Fruit fly (Drosophila melanogaster) whole organism, larva: ENCODE results near the gene if.

ENCODE experiments used
- noc ChIP-seq: fragments of 200-800 bp; sonication (Bioruptor generic); optimal IDR thresholded peaks from 3 replicates; lab custom pipeline; 2019; ENCODE audit warnings: missing biosample characterization, mild to moderate bottlenecking, missing genetic modification characterization, moderate library complexity

The if gene

dm6 chrX:16746824-16747223, 36.4 kb downstream of the if start:
- TF ChIP-seq noc = no peak

DNA sequence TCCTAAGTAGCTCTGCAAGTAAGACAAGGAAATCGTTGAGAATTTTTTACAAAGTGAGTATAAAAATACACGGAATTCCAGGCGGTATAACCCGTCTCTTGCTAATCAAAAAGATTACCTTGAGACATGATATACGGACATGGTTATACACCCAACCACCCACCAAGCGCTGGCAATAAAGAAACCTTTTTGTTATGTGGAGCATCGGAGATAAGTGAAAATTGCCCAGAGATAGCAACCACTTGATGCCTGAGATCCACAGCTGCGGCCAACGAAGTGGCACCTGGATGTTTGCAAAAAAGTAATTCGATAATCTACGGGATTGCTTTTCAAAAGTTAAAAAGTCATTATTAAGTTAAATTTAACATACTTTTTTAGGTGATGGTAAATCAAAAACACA, 37.3 kb downstream of the if start:
- no peak for TF ChIP-seq noc

- TF ChIP-seq noc = no peak
These were observed 38.9 kb downstream of the if start for dm6 chrX:16744345-16744744.

dm6 chrX:16742547-16742946, 40.7 kb downstream of the if start, which contains the start of gene Twdlalpha:
TSS of gene Twdlalpha (plus strand) at chrX:16742847.
- no peak for TF ChIP-seq noc

dm6 chrX:16740606-16741005, 42.6 kb downstream of the if start, which contains the start of gene CG32568:
TSS of gene CG32568 (plus strand) at chrX:16740906.
- no peak for TF ChIP-seq noc

DNA sequence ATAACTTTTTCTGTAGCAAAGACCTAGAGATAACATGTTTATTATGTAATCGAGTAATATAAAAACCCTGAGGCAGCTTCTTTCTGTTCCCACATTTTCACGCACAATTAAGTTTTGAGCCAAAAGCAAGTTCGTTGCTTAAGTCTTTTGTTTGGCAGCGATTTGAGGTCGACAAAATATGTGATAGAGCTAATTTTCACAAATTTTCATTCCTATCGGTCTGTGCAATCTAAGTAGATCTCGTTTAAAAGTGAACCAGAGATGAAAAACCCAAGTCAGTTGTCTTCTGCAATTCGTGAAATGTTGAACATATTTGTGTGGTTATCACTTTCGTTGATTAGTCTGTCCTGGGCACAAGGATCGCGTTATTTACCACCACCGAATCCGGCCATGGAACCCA, 45.4 kb downstream of the if start, which contains the start of gene TwdlZ:
TSS of gene TwdlZ (plus strand) at position 301 of the 400 bp plus-strand sequence.
- no peak for TF ChIP-seq noc

- TF ChIP-seq noc = no peak
These were observed 47.1 kb downstream of the if start for dm6 chrX:16736180-16736579.

dm6 chrX:16734647-16735046, 48.6 kb downstream of the if start, which contains the start of gene TwdlY:
TSS of gene TwdlY (plus strand) at chrX:16734947.
- no peak for TF ChIP-seq noc

- TF ChIP-seq noc = no peak
These were observed 50.0 kb downstream of the if start for dm6 chrX:16733244-16733643.

DNA sequence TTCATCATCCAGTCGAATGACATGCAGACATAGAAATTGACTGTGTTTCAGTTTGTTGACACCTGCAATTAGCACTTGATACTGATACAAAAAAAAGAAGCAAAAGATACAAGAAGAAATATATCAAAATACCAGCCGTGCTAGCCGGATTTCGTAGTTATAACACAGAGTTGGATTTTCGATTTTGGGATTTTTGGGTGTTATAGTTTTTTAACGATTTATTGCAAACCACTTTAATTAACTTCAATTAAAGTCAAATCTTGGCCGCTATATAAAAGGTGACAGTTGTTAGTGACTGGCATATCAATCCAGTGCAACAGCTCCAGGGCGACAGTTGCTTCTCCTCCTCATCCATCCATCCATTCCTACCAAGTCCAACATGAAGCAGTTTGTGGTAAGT, 52.4 kb downstream of the if start, which contains the start of gene TwdlX:
TSS of gene TwdlX (plus strand) at position 301 of the 400 bp plus-strand sequence.
- no peak for TF ChIP-seq noc

DNA sequence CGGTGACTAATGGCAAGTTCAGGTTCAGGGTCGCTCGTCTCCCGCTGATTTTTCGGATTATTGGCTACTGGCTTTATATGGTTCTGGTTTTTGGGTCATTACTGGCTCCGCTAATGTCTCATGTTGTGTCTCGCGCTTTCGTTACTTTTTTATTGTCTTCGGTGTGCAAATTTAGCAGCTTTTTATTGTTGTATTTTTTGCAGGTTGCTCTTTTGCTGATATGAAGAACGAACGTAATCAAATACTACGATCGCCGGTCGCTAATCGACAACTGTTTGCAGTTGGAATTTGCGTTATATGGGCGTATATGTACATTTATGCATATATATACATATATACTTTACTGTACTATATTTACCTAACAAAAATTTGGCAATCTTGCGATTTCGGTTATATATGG, 58.7 kb downstream of the if start:
- TF ChIP-seq noc = no peak

DNA sequence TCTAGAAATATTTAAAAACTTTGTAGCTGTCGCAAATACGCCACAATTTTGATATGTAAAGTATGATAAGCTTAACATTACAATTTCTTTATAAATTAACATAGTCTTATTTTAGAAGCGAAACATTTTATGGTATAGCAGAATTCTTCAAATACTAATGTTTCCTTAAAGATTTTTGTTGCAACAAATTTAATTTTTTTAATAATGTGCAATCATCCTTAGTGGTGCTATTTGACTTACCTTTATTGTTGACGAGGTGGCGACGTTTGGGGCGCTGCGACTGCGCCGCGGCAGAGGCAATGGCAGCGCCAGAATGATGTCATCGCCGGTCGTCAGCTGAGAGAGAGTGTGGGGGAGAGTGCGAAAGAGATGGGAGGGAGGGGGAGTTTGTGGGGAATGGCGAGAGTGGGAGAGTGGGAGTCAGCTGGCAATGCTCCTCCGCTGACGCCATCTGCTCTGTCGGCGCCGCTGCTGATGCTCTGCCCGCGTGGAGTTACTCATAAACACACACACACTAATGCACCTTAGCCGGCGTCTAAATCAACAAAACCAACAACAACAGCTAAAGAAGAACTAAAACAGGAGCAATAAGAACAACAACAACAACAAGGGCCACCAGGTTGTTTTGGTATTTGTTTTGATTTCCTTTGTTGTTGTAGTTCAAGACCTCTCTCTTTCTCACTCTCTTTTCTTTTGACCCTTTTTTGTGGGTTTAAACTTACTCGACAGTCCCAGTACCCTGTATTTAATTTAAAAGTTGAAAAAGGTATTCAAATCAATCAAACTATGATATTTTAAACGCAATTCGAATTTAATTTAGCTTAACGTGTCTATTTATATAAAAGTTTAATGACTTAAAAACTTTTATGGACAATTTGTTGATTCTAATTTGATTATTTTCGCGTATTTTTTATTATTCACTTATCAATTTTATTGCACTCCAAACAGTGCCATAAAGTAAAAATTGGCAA, 59.7 kb downstream of the if start:
- peak; percentile 88 for TF ChIP-seq noc

DNA sequence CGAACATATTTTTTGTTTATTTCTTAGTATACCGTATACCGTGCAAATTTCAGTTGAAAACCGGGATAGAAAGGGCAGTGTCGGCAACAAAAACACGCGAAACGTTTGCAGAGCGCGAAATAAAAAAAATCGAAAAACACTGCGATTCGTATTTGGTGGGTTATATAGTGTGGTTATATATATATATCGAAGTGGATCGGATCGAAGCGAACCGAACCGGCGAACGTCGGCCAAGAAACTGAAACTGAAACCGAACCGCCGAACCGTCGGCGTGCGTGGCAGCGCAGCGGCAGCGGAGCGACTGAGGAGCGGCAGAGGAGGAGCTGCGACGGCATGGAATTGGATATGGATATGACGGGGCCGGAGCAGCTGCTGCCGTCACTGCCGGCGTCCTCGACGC, 62.1 kb downstream of the if start, which contains the start of the genes CG32572 and CG34325:
TSS of gene CG32572 (plus strand) at position 16 of the 400 bp plus-strand sequence.
TSS of gene CG34325 (minus strand) at position 244 of the 400 bp plus-strand sequence.
- TF ChIP-seq noc = no peak

dm6 chrX:16718169-16718723, 65.0 kb downstream of the if start:
- TF ChIP-seq noc = no peak

- no peak for TF ChIP-seq noc
These were observed 66.6 kb downstream of the if start for dm6 chrX:16716649-16717048.

- TF ChIP-seq noc = no peak
These were observed 72.2 kb downstream of the if start, which contains the start of gene CG13008 for dm6 chrX:16711003-16711402. TSS of gene CG13008 (plus strand) at chrX:16711303.

- no peak for TF ChIP-seq noc
These were observed 76.5 kb downstream of the if start, which contains the start of gene CG9672 for dm6 chrX:16706774-16707173. TSS of gene CG9672 (minus strand) at chrX:16706874.
